Worm (Caenorhabditis elegans) whole organism, late embryonic: Measurements from ENCODE around the gene C08E8.10.

Experiments used
- K02D7.2 ChIP-seq: sonication (generic microtip); optimal IDR thresholded peaks from 2 replicates; lab custom pipeline; 2017; ENCODE audit warnings: mild to moderate bottlenecking, missing genetic modification characterization, missing compliant biosample characterization
- T23F11.4 ChIP-seq: fragments of 200-800 bp; sonication (Bioruptor generic); optimal IDR thresholded peaks from 2 replicates; lab custom pipeline; 2018; ENCODE audit warnings: mild to moderate bottlenecking, missing genetic modification characterization, missing compliant biosample characterization
- ceh-19 ChIP-seq: fragments of 200-800 bp; sonication (Bioruptor generic); optimal IDR thresholded peaks from 2 replicates; lab custom pipeline; 2018; ENCODE audit warnings: mild to moderate bottlenecking, missing genetic modification characterization, missing compliant biosample characterization
- ceh-2 ChIP-seq: sonication (generic microtip); optimal IDR thresholded peaks from 2 replicates; lab custom pipeline; 2016; ENCODE audit warnings: missing genotype, missing genetic modification characterization, missing compliant biosample characterization
- ceh-24 ChIP-seq: sonication (generic microtip); optimal IDR thresholded peaks from 2 replicates; lab custom pipeline; 2016; ENCODE audit warnings: mild to moderate bottlenecking, missing genetic modification characterization, missing compliant biosample characterization
- ceh-30 ChIP-seq: fragments of 150-350 bp; optimal IDR thresholded peaks from 2 replicates; lab custom pipeline; 2014; ENCODE audit warnings: missing biosample characterization, missing genetic modification characterization
- ceh-31 ChIP-seq: sonication (generic microtip); optimal IDR thresholded peaks from 2 replicates; lab custom pipeline; 2016; ENCODE audit warnings: missing genetic modification characterization, missing compliant biosample characterization
- ceh-9 ChIP-seq: sonication (generic microtip); optimal IDR thresholded peaks from 2 replicates; lab custom pipeline; 2016; ENCODE audit warnings: mild to moderate bottlenecking, missing genetic modification characterization, inconsistent platforms, missing compliant biosample characterization
- che-1 ChIP-seq: sonication (generic microtip); optimal IDR thresholded peaks from 2 replicates; lab custom pipeline; 2016; ENCODE audit warnings: mild to moderate bottlenecking, missing genetic modification characterization, missing compliant biosample characterization
- dmd-4 ChIP-seq: sonication (generic microtip); optimal IDR thresholded peaks from 2 replicates; lab custom pipeline; 2016; ENCODE audit warnings: borderline replicate concordance, missing genetic modification characterization, missing compliant biosample characterization
- elt-2 ChIP-seq: sonication (generic microtip); optimal IDR thresholded peaks from 2 replicates; lab custom pipeline; 2016; ENCODE audit warnings: missing genetic modification reagents, missing genetic modification characterization, missing compliant biosample characterization
- elt-4 ChIP-seq: sonication (generic microtip); optimal IDR thresholded peaks from 2 replicates; lab custom pipeline; 2016; ENCODE audit warnings: missing genetic modification characterization, missing compliant biosample characterization
- eyg-1 ChIP-seq: sonication (generic microtip); optimal IDR thresholded peaks from 2 replicates; lab custom pipeline; 2016; ENCODE audit warnings: missing genotype, missing genetic modification characterization, missing compliant biosample characterization
- fax-1 ChIP-seq: sonication (generic microtip); optimal IDR thresholded peaks from 2 replicates; lab custom pipeline; 2016; ENCODE audit warnings: missing genotype, missing genetic modification characterization, missing compliant biosample characterization
- gmeb-2 ChIP-seq: sonication (generic microtip); optimal IDR thresholded peaks from 2 replicates; lab custom pipeline; 2016; ENCODE audit warnings: missing genetic modification characterization, inconsistent platforms, missing compliant biosample characterization
- hlh-13 ChIP-seq: fragments of 200-800 bp; sonication (Bioruptor generic); optimal IDR thresholded peaks from 2 replicates; lab custom pipeline; 2018; ENCODE audit warnings: mild to moderate bottlenecking, missing genetic modification characterization, missing compliant biosample characterization
- hlh-30 ChIP-seq: sonication (generic microtip); optimal IDR thresholded peaks from 2 replicates; lab custom pipeline; 2017; ENCODE audit warnings: antibody characterized with exemption, missing genetic modification characterization, missing compliant biosample characterization; ENCODE audit not compliant: insufficient read depth
- hlh-6 ChIP-seq: sonication (generic microtip); optimal IDR thresholded peaks from 2 replicates; lab custom pipeline; 2016; ENCODE audit warnings: missing genotype, missing genetic modification characterization, missing compliant biosample characterization
- hlh-8 ChIP-seq: sonication (generic microtip); optimal IDR thresholded peaks from 2 replicates; lab custom pipeline; 2016; ENCODE audit warnings: missing genotype, missing genetic modification characterization, missing compliant biosample characterization
- lim-6 ChIP-seq: sonication (generic microtip); optimal IDR thresholded peaks from 2 replicates; lab custom pipeline; 2016; ENCODE audit warnings: missing genetic modification characterization, missing compliant biosample characterization
- mec-3 ChIP-seq: sonication (generic microtip); optimal IDR thresholded peaks from 2 replicates; lab custom pipeline; 2016; ENCODE audit warnings: borderline replicate concordance, missing genetic modification characterization, missing compliant biosample characterization
- nfya-1 ChIP-seq: sonication (generic microtip); optimal IDR thresholded peaks from 2 replicates; lab custom pipeline; 2017; ENCODE audit warnings: missing genetic modification characterization, mild to moderate bottlenecking, missing compliant biosample characterization, antibody characterized with exemption, moderate library complexity
- nhr-11 ChIP-seq: fragments of 150-350 bp; optimal IDR thresholded peaks from 2 replicates; lab custom pipeline; 2014; ENCODE audit warnings: missing biosample characterization, missing genetic modification characterization
- pha-2 ChIP-seq: sonication (generic microtip); optimal IDR thresholded peaks from 2 replicates; lab custom pipeline; 2017; ENCODE audit warnings: mild to moderate bottlenecking, missing genetic modification characterization, missing compliant biosample characterization
- pha-4 ChIP-seq: fragments of 150-350 bp; optimal IDR thresholded peaks from 2 replicates; lab custom pipeline; 2018; ENCODE audit warnings: missing biosample characterization, missing genetic modification reagents, missing genetic modification characterization
- pqm-1 ChIP-seq: sonication (generic microtip); optimal IDR thresholded peaks from 2 replicates; lab custom pipeline; 2016; ENCODE audit warnings: missing genetic modification characterization, missing compliant biosample characterization
- pros-1 ChIP-seq: fragments of 150-350 bp; optimal IDR thresholded peaks from 2 replicates; lab custom pipeline; 2014; ENCODE audit warnings: missing biosample characterization, missing genetic modification reagents, missing genetic modification characterization
- ref-2 ChIP-seq: sonication (generic microtip); optimal IDR thresholded peaks from 2 replicates; lab custom pipeline; 2016; ENCODE audit warnings: missing genetic modification characterization, missing compliant biosample characterization
- sdc-2 ChIP-seq: sonication (generic microtip); optimal IDR thresholded peaks from 2 replicates; lab custom pipeline; 2016; ENCODE audit warnings: missing genotype, missing genetic modification characterization, missing compliant biosample characterization
- sox-4 ChIP-seq: sonication (generic microtip); optimal IDR thresholded peaks from 2 replicates; lab custom pipeline; 2017; ENCODE audit warnings: mild to moderate bottlenecking, missing genetic modification characterization, inconsistent platforms, missing compliant biosample characterization
- syd-9 ChIP-seq: sonication (generic microtip); optimal IDR thresholded peaks from 2 replicates; lab custom pipeline; 2016; ENCODE audit warnings: mild to moderate bottlenecking, missing genetic modification characterization, moderate library complexity, missing compliant biosample characterization
- ttx-3 ChIP-seq: sonication (generic microtip); optimal IDR thresholded peaks from 2 replicates; lab custom pipeline; 2016; ENCODE audit warnings: missing genetic modification reagents, missing genetic modification characterization, missing compliant biosample characterization
- unc-55 ChIP-seq: sonication (generic microtip); optimal IDR thresholded peaks from 2 replicates; lab custom pipeline; 2017; ENCODE audit warnings: missing biosample characterization, missing genetic modification reagents, missing genetic modification characterization
- zip-5 ChIP-seq: sonication (generic microtip); optimal IDR thresholded peaks from 2 replicates; lab custom pipeline; 2016; ENCODE audit warnings: missing genetic modification characterization, missing compliant biosample characterization

Gene C08E8.10

ce11 chrV:18346080-18346479 lies 6.4 kb upstream of the C08E8.10 start:
- TF ChIP-seq elt-2 (tag; lab: Kevin White, UChicago) = peak; percentile 99
- no peak for TF ChIP-seq ceh-9 (tag; lab: Kevin White, UChicago)

- TF ChIP-seq hlh-6 (no peak), ref-2 (no peak), mec-3 (tag; lab: Kevin White, UChicago) (no peak), hlh-13 (GFP tag; lab: Kevin White, UChicago) (no peak), pros-1 (tag; lab: Kevin White, UChicago) (no peak)
These were observed 4.5 kb upstream of the C08E8.10 start for ce11 chrV:18344194-18344593.

ce11 chrV:18337643-18338042 lies 2.1 kb downstream of the C08E8.10 start:
- no peak for TF ChIP-seq nhr-11 (tag; lab: Kevin White, UChicago)
- no peak for TF ChIP-seq hlh-13 (GFP tag; lab: Kevin White, UChicago)
- no peak for TF ChIP-seq pqm-1 (tag; lab: Kevin White, UChicago)
- TF ChIP-seq pha-2 (tag; lab: Kevin White, UChicago) = no peak
- TF ChIP-seq lim-6 = no peak
- TF ChIP-seq, all 69 proteins: peak for 0

- TF ChIP-seq ceh-31 (tag; lab: Kevin White, UChicago) (no peak), elt-4 (tag; lab: Kevin White, UChicago) (no peak), pha-2 (tag; lab: Kevin White, UChicago) (no peak), che-1 (tag; lab: Kevin White, UChicago) (no peak), sox-4 (tag; lab: Kevin White, UChicago) (no peak), gmeb-2 (tag; lab: Kevin White, UChicago) (no peak), hlh-30 (tag; lab: Kevin White, UChicago) (no peak)
These were observed 8.6 kb downstream of the C08E8.10 start, which contains the start of gene B0462.4 for ce11 chrV:18331086-18331485. Gene B0462.4, minus strand, starts transcription at chrV:18331186.

ce11 chrV:18324525-18324924 lies 15.2 kb downstream of the C08E8.10 start:
- TF ChIP-seq fax-1 (tag; lab: Kevin White, UChicago) (no peak), hlh-8 (no peak), ceh-24 (tag; lab: Kevin White, UChicago) (no peak), K02D7.2 (no peak), nhr-11 (tag; lab: Kevin White, UChicago) (no peak), ceh-19 (GFP tag; lab: Kevin White, UChicago) (no peak), sdc-2 (tag; lab: Kevin White, UChicago) (no peak), mec-3 (tag; lab: Kevin White, UChicago) (no peak), pha-4 (no peak), pha-2 (tag; lab: Kevin White, UChicago) (no peak), syd-9 (tag; lab: Kevin White, UChicago) (no peak), unc-55 (GFP tag; lab: Kevin White, UChicago) (no peak)

- no peak for TF ChIP-seq pha-4
- TF ChIP-seq zip-5 = no peak
- no peak for TF ChIP-seq pha-2 (tag; lab: Kevin White, UChicago)
- no peak for TF ChIP-seq ceh-9 (tag; lab: Kevin White, UChicago)
- TF ChIP-seq sox-4 (tag; lab: Kevin White, UChicago) = no peak
- no peak for TF ChIP-seq ceh-31 (tag; lab: Kevin White, UChicago)
- TF ChIP-seq, all 69 proteins: peak for 0
These were observed 16.5 kb downstream of the C08E8.10 start, which contains the start of gene B0462.5 for ce11 chrV:18323231-18323630. Gene B0462.5, minus strand, starts transcription at chrV:18323331.

ce11 chrV:18318312-18318711 lies 21.4 kb downstream of the C08E8.10 start, which contains the start of gene fbxb-119:
Gene fbxb-119, plus strand, starts transcription at chrV:18318612.
- TF ChIP-seq T23F11.4 (GFP tag; lab: Kevin White, UChicago) (no peak), pha-2 (tag; lab: Kevin White, UChicago) (no peak), ceh-2 (tag; lab: Kevin White, UChicago) (no peak), ttx-3 (tag; lab: Kevin White, UChicago) (no peak), pros-1 (tag; lab: Kevin White, UChicago) (no peak), elt-2 (tag; lab: Kevin White, UChicago) (no peak), dmd-4 (tag; lab: Kevin White, UChicago) (no peak), lim-6 (no peak), eyg-1 (tag; lab: Kevin White, UChicago) (no peak), nfya-1 (tag; lab: Kevin White, UChicago) (no peak), ceh-30 (no peak), mec-3 (tag; lab: Kevin White, UChicago) (no peak), sdc-2 (tag; lab: Kevin White, UChicago) (no peak)
- TF ChIP-seq, all 69 proteins: peak for 0
